Worm (Caenorhabditis elegans) whole organism, early embryonic: ENCODE data around the gene fipr-1.

Experiments used
- scrt-1 ChIP-seq: fragments of 200-800 bp; sonication (Bioruptor generic); IDR thresholded peaks from 2 replicates; pipeline ENCODE4 v1.3.6; 2022; ENCODE audit warnings: missing genetic modification characterization, missing compliant biosample characterization
- sea-1 ChIP-seq: fragments of 200-800 bp; sonication (Bioruptor generic); conservative IDR thresholded peaks from 2 replicates; pipeline ENCODE4 v1.3.6; 2022; ENCODE audit warnings: missing genetic modification characterization, missing compliant biosample characterization
- tbx-11 ChIP-seq: fragments of 200-800 bp; sonication (Bioruptor generic); IDR thresholded peaks from 2 replicates; pipeline ENCODE4 v1.3.6; 2022; ENCODE audit warnings: missing genetic modification characterization, missing compliant biosample characterization

Gene fipr-1

ce11 chrV:12314413-12314812, 47.1 kb downstream of the fipr-1 start:
- TF ChIP-seq tbx-11 (GFP tag; lab: Robert Waterston, UW) = no peak
- no peak for TF ChIP-seq sea-1 (GFP tag; lab: Robert Waterston, UW)
- no peak for TF ChIP-seq scrt-1
